Fruit fly (Drosophila melanogaster): ENCODE measurements around the gene Polr2C.

- TF ChIP-seq ey (GFP tag; optimal IDR thresholded peaks at IDR 0.05) (no peak), usp (GFP tag; optimal IDR thresholded peaks at IDR 0.05) (no peak), h (GFP tag; optimal IDR thresholded peaks at IDR 0.05) (no peak), psq (GFP tag; optimal IDR thresholded peaks at IDR 0.05) (no peak), CG9705 (GFP tag; optimal IDR thresholded peaks at IDR 0.05) (no peak), lola (GFP tag; optimal IDR thresholded peaks at IDR 0.05) (no peak), Hr83 (GFP tag; optimal IDR thresholded peaks at IDR 0.05; ENCODE audit: poor library complexity, severe bottlenecking) (no peak), OdsH (GFP tag; optimal IDR thresholded peaks at IDR 0.05) (no peak), Hr78 (GFP tag; optimal IDR thresholded peaks at IDR 0.05) (no peak), Vsx2 (GFP tag; optimal IDR thresholded peaks at IDR 0.05; ENCODE audit: partially characterized antibody) (no peak), Abd-B (GFP tag; optimal IDR thresholded peaks at IDR 0.05) (no peak), pan (optimal IDR thresholded peaks at IDR 0.05) (no peak), Dfd (GFP tag; optimal IDR thresholded peaks at IDR 0.05) (no peak)
Observed at dm6 chr2L:13869400-13869799, 36.3 kb downstream of the Polr2C start.

Measured in whole organism, wandering third instar larva.